Worm (Caenorhabditis elegans) whole organism, late embryonic: ENCODE measurements around the gene sre-18.

Experiments
- C08G9.2 ChIP-seq: sonication (generic microtip); optimal IDR thresholded peaks from 2 replicates; lab custom pipeline; 2016; ENCODE audit warnings: mild to moderate bottlenecking, missing genetic modification characterization, moderate library complexity, missing compliant biosample characterization
- C38D4.7 ChIP-seq: fragments of 200-800 bp; sonication (Bioruptor generic); optimal IDR thresholded peaks from 2 replicates; lab custom pipeline; 2018; ENCODE audit warnings: mild to moderate bottlenecking, missing genetic modification characterization, moderate library complexity, missing compliant biosample characterization
- F13H6.1 ChIP-seq: sonication (generic microtip); optimal IDR thresholded peaks from 2 replicates; lab custom pipeline; 2016; ENCODE audit warnings: missing genetic modification characterization, missing compliant biosample characterization
- K02D7.2 ChIP-seq: sonication (generic microtip); optimal IDR thresholded peaks from 2 replicates; lab custom pipeline; 2017; ENCODE audit warnings: mild to moderate bottlenecking, missing genetic modification characterization, missing compliant biosample characterization
- K09A11.1 ChIP-seq: sonication (generic microtip); optimal IDR thresholded peaks from 2 replicates; lab custom pipeline; 2017; ENCODE audit warnings: antibody characterized with exemption, mild to moderate bottlenecking, missing genetic modification characterization, missing compliant biosample characterization; ENCODE audit not compliant: insufficient read depth
- T23F11.4 ChIP-seq: fragments of 200-800 bp; sonication (Bioruptor generic); optimal IDR thresholded peaks from 2 replicates; lab custom pipeline; 2018; ENCODE audit warnings: mild to moderate bottlenecking, missing genetic modification characterization, missing compliant biosample characterization
- ama-1 ChIP-seq: fragments of 150-350 bp; optimal IDR thresholded peaks from 2 replicates; lab custom pipeline; 2014
- ceh-14 ChIP-seq: sonication (generic microtip); optimal IDR thresholded peaks from 2 replicates; lab custom pipeline; 2016; ENCODE audit warnings: missing genotype, missing genetic modification characterization, missing compliant biosample characterization
- ceh-18 ChIP-seq: sonication (generic microtip); optimal IDR thresholded peaks from 2 replicates; lab custom pipeline; 2016; ENCODE audit warnings: missing genetic modification characterization, missing compliant biosample characterization
- ceh-19 ChIP-seq: fragments of 200-800 bp; sonication (Bioruptor generic); optimal IDR thresholded peaks from 2 replicates; lab custom pipeline; 2018; ENCODE audit warnings: mild to moderate bottlenecking, missing genetic modification characterization, missing compliant biosample characterization
- ceh-2 ChIP-seq: sonication (generic microtip); optimal IDR thresholded peaks from 2 replicates; lab custom pipeline; 2016; ENCODE audit warnings: missing genotype, missing genetic modification characterization, missing compliant biosample characterization
- ceh-22 ChIP-seq: sonication (generic microtip); optimal IDR thresholded peaks from 2 replicates; lab custom pipeline; 2017; ENCODE audit warnings: missing biosample characterization, missing genetic modification characterization
- ceh-34 ChIP-seq: sonication (generic microtip); optimal IDR thresholded peaks from 2 replicates; lab custom pipeline; 2016; ENCODE audit warnings: mild to moderate bottlenecking, missing genetic modification characterization, missing compliant biosample characterization
- ceh-45 ChIP-seq: fragments of 200-800 bp; sonication (Bioruptor generic); IDR thresholded peaks from 2 replicates; pipeline ENCODE4 v1.3.6; 2022; ENCODE audit warnings: missing genetic modification reagents, missing genetic modification characterization, missing compliant biosample characterization
- ceh-48 ChIP-seq: sonication (generic microtip); optimal IDR thresholded peaks from 2 replicates; lab custom pipeline; 2016; ENCODE audit warnings: missing genetic modification characterization, inconsistent platforms, missing compliant biosample characterization
- ceh-9 ChIP-seq: sonication (generic microtip); optimal IDR thresholded peaks from 2 replicates; lab custom pipeline; 2016; ENCODE audit warnings: mild to moderate bottlenecking, missing genetic modification characterization, inconsistent platforms, missing compliant biosample characterization
- dve-1 ChIP-seq: sonication (generic microtip); optimal IDR thresholded peaks from 2 replicates; lab custom pipeline; 2017; ENCODE audit warnings: antibody characterized with exemption, mild to moderate bottlenecking, missing genetic modification characterization, missing compliant biosample characterization
- elt-2 ChIP-seq: sonication (generic microtip); optimal IDR thresholded peaks from 2 replicates; lab custom pipeline; 2016; ENCODE audit warnings: missing genetic modification reagents, missing genetic modification characterization, missing compliant biosample characterization
- fkh-10 ChIP-seq: fragments of 150-350 bp; optimal IDR thresholded peaks from 2 replicates; lab custom pipeline; 2014; ENCODE audit warnings: missing biosample characterization, missing genetic modification reagents, missing genetic modification characterization
- gmeb-2 ChIP-seq: sonication (generic microtip); optimal IDR thresholded peaks from 2 replicates; lab custom pipeline; 2016; ENCODE audit warnings: missing genetic modification characterization, inconsistent platforms, missing compliant biosample characterization
- hlh-15 ChIP-seq: sonication (generic microtip); optimal IDR thresholded peaks from 2 replicates; lab custom pipeline; 2016; ENCODE audit warnings: missing genetic modification characterization, missing compliant biosample characterization
- hlh-8 ChIP-seq: sonication (generic microtip); optimal IDR thresholded peaks from 2 replicates; lab custom pipeline; 2016; ENCODE audit warnings: missing genotype, missing genetic modification characterization, missing compliant biosample characterization
- madf-2 ChIP-seq: sonication (generic microtip); optimal IDR thresholded peaks from 2 replicates; lab custom pipeline; 2017; ENCODE audit warnings: missing genetic modification characterization, missing compliant biosample characterization
- nfya-1 ChIP-seq: sonication (generic microtip); optimal IDR thresholded peaks from 2 replicates; lab custom pipeline; 2017; ENCODE audit warnings: missing genetic modification characterization, mild to moderate bottlenecking, missing compliant biosample characterization, antibody characterized with exemption, moderate library complexity
- npax-4 ChIP-seq: sonication (generic microtip); optimal IDR thresholded peaks from 2 replicates; lab custom pipeline; 2016; ENCODE audit warnings: missing genetic modification characterization, missing compliant biosample characterization
- pax-1 ChIP-seq: fragments of 150-350 bp; optimal IDR thresholded peaks from 2 replicates; lab custom pipeline; 2014; ENCODE audit warnings: missing biosample characterization, missing genetic modification characterization
- pqm-1 ChIP-seq: sonication (generic microtip); optimal IDR thresholded peaks from 2 replicates; lab custom pipeline; 2016; ENCODE audit warnings: missing genetic modification characterization, missing compliant biosample characterization
- rnt-1 ChIP-seq: sonication (generic microtip); optimal IDR thresholded peaks from 2 replicates; lab custom pipeline; 2016; ENCODE audit warnings: missing genetic modification characterization, missing compliant biosample characterization
- sdc-2 ChIP-seq: sonication (generic microtip); optimal IDR thresholded peaks from 2 replicates; lab custom pipeline; 2016; ENCODE audit warnings: missing genotype, missing genetic modification characterization, missing compliant biosample characterization
- sox-2 ChIP-seq: fragments of 200-800 bp; sonication (Bioruptor generic); IDR thresholded peaks from 2 replicates; pipeline ENCODE4 v1.3.6; 2022; ENCODE audit warnings: missing genetic modification reagents, missing genetic modification characterization, missing compliant biosample characterization
- unc-3 ChIP-seq, 2 experiments: fragments of 200-800 bp in 1 of 2; sonication (Bioruptor generic) in 1 of 2; sonication (generic microtip) in 1 of 2; conservative IDR thresholded peaks in 1 of 2; optimal IDR thresholded peaks in 1 of 2; 2 replicates each; pipeline versions ENCODE4 v1.3.6 to Lab custom; 2016 to 2022; ENCODE audit warnings: missing compliant biosample characterization in 2 of 2, missing genetic modification characterization in 2 of 2, missing genetic modification reagents in 1 of 2
- unc-42 ChIP-seq: sonication (generic microtip); optimal IDR thresholded peaks from 2 replicates; lab custom pipeline; 2016; ENCODE audit warnings: missing genotype, missing genetic modification characterization, missing compliant biosample characterization

The sre-18 gene

ce11 chrIV:12198816-12199215, 30.8 kb downstream of the sre-18 start:
- TF ChIP-seq ceh-2 (tag; lab: Kevin White, UChicago) = no peak
- no peak for TF ChIP-seq gmeb-2 (tag; lab: Kevin White, UChicago)
- TF ChIP-seq ceh-9 (tag; lab: Kevin White, UChicago) = no peak

ce11 chrIV:12197679-12198078, 31.9 kb downstream of the sre-18 start:
- peak; percentile 76 for TF ChIP-seq elt-2 (tag; lab: Kevin White, UChicago)
- TF ChIP-seq K02D7.2 (tag; lab: Kevin White, UChicago) = no peak

ce11 chrIV:12196608-12197007, 33.0 kb downstream of the sre-18 start:
- TF ChIP-seq F13H6.1 (tag; lab: Kevin White, UChicago) = no peak
- TF ChIP-seq ceh-22 = no peak
- no peak for TF ChIP-seq fkh-10 (GFP tag; lab: Kevin White, UChicago)
- TF ChIP-seq hlh-15 (tag; lab: Kevin White, UChicago) = no peak
- TF ChIP-seq elt-2 (tag; lab: Kevin White, UChicago) = peak; percentile 36
- TF ChIP-seq C08G9.2 = no peak
- TF ChIP-seq, all 69 proteins: peak for 1

- TF ChIP-seq npax-4 (tag; lab: Kevin White, UChicago) (no peak), ceh-18 (tag; lab: Kevin White, UChicago) (no peak), unc-3 (GFP tag; conservative IDR thresholded peaks at IDR 0.05; lab: Robert Waterston, UW) (no peak), unc-3 (tag; optimal IDR thresholded peaks at IDR 0.05; lab: Kevin White, UChicago) (no peak), sdc-2 (tag; lab: Kevin White, UChicago) (no peak), pqm-1 (no peak), C38D4.7 (GFP tag; lab: Kevin White, UChicago) (no peak), ceh-9 (tag; lab: Kevin White, UChicago) (no peak), ceh-22 (no peak), ama-1 (lab: Kevin White, UChicago) (no peak), pax-1 (tag; lab: Kevin White, UChicago) (no peak), ceh-34 (tag; lab: Kevin White, UChicago) (no peak)
- TF ChIP-seq, all 69 proteins: peak for 0
Measured at ce11 chrIV:12194668-12195067, 34.9 kb downstream of the sre-18 start.

ce11 chrIV:12193338-12193737, 36.2 kb downstream of the sre-18 start:
- TF ChIP-seq K09A11.1 (tag; lab: Kevin White, UChicago) (no peak), hlh-8 (tag; lab: Kevin White, UChicago) (no peak), madf-2 (tag; lab: Kevin White, UChicago) (no peak), ceh-14 (tag; lab: Kevin White, UChicago) (no peak), ceh-34 (tag; lab: Kevin White, UChicago) (no peak), sox-2 (GFP tag; lab: Robert Waterston, UW) (no peak), dve-1 (no peak), unc-3 (GFP tag; conservative IDR thresholded peaks at IDR 0.05; lab: Robert Waterston, UW) (no peak), unc-3 (tag; optimal IDR thresholded peaks at IDR 0.05; lab: Kevin White, UChicago) (no peak), ceh-19 (GFP tag; lab: Kevin White, UChicago) (no peak), rnt-1 (tag; lab: Kevin White, UChicago) (no peak), nfya-1 (no peak), unc-42 (no peak), ceh-48 (tag; lab: Kevin White, UChicago) (no peak), hlh-15 (tag; lab: Kevin White, UChicago) (no peak), pax-1 (tag; lab: Kevin White, UChicago) (no peak), T23F11.4 (GFP tag; lab: Kevin White, UChicago) (no peak), fkh-10 (GFP tag; lab: Kevin White, UChicago) (no peak), ceh-45 (GFP tag; lab: Robert Waterston, UW) (no peak)
